Worm (Caenorhabditis elegans) whole organism, late embryonic: ENCODE results near the gene fbxc-43.

ENCODE experiments used
- C08G9.2 ChIP-seq: sonication (generic microtip); optimal IDR thresholded peaks from 2 replicates; lab custom pipeline; 2016; ENCODE audit warnings: mild to moderate bottlenecking, missing genetic modification characterization, moderate library complexity, missing compliant biosample characterization
- C38D4.7 ChIP-seq: fragments of 200-800 bp; sonication (Bioruptor generic); optimal IDR thresholded peaks from 2 replicates; lab custom pipeline; 2018; ENCODE audit warnings: mild to moderate bottlenecking, missing genetic modification characterization, moderate library complexity, missing compliant biosample characterization
- F13H6.1 ChIP-seq: sonication (generic microtip); optimal IDR thresholded peaks from 2 replicates; lab custom pipeline; 2016; ENCODE audit warnings: missing genetic modification characterization, missing compliant biosample characterization
- K09A11.1 ChIP-seq: sonication (generic microtip); optimal IDR thresholded peaks from 2 replicates; lab custom pipeline; 2017; ENCODE audit warnings: antibody characterized with exemption, mild to moderate bottlenecking, missing genetic modification characterization, missing compliant biosample characterization; ENCODE audit not compliant: insufficient read depth
- ama-1 ChIP-seq: fragments of 150-350 bp; optimal IDR thresholded peaks from 2 replicates; lab custom pipeline; 2014
- ceh-14 ChIP-seq: sonication (generic microtip); optimal IDR thresholded peaks from 2 replicates; lab custom pipeline; 2016; ENCODE audit warnings: missing genotype, missing genetic modification characterization, missing compliant biosample characterization
- ceh-18 ChIP-seq: sonication (generic microtip); optimal IDR thresholded peaks from 2 replicates; lab custom pipeline; 2016; ENCODE audit warnings: missing genetic modification characterization, missing compliant biosample characterization
- ceh-19 ChIP-seq: fragments of 200-800 bp; sonication (Bioruptor generic); optimal IDR thresholded peaks from 2 replicates; lab custom pipeline; 2018; ENCODE audit warnings: mild to moderate bottlenecking, missing genetic modification characterization, missing compliant biosample characterization
- ceh-2 ChIP-seq: sonication (generic microtip); optimal IDR thresholded peaks from 2 replicates; lab custom pipeline; 2016; ENCODE audit warnings: missing genotype, missing genetic modification characterization, missing compliant biosample characterization
- ceh-22 ChIP-seq: sonication (generic microtip); optimal IDR thresholded peaks from 2 replicates; lab custom pipeline; 2017; ENCODE audit warnings: missing biosample characterization, missing genetic modification characterization
- ceh-30 ChIP-seq: fragments of 150-350 bp; optimal IDR thresholded peaks from 2 replicates; lab custom pipeline; 2014; ENCODE audit warnings: missing biosample characterization, missing genetic modification characterization
- ceh-31 ChIP-seq: sonication (generic microtip); optimal IDR thresholded peaks from 2 replicates; lab custom pipeline; 2016; ENCODE audit warnings: missing genetic modification characterization, missing compliant biosample characterization
- ceh-34 ChIP-seq: sonication (generic microtip); optimal IDR thresholded peaks from 2 replicates; lab custom pipeline; 2016; ENCODE audit warnings: mild to moderate bottlenecking, missing genetic modification characterization, missing compliant biosample characterization
- ceh-45 ChIP-seq: fragments of 200-800 bp; sonication (Bioruptor generic); IDR thresholded peaks from 2 replicates; pipeline ENCODE4 v1.3.6; 2022; ENCODE audit warnings: missing genetic modification reagents, missing genetic modification characterization, missing compliant biosample characterization
- ceh-6 ChIP-seq: fragments of 200-800 bp; sonication (Bioruptor generic); optimal IDR thresholded peaks from 2 replicates; lab custom pipeline; 2018; ENCODE audit warnings: mild to moderate bottlenecking, missing genetic modification characterization, missing compliant biosample characterization
- ceh-9 ChIP-seq: sonication (generic microtip); optimal IDR thresholded peaks from 2 replicates; lab custom pipeline; 2016; ENCODE audit warnings: mild to moderate bottlenecking, missing genetic modification characterization, inconsistent platforms, missing compliant biosample characterization
- che-1 ChIP-seq: sonication (generic microtip); optimal IDR thresholded peaks from 2 replicates; lab custom pipeline; 2016; ENCODE audit warnings: mild to moderate bottlenecking, missing genetic modification characterization, missing compliant biosample characterization
- dmd-4 ChIP-seq: sonication (generic microtip); optimal IDR thresholded peaks from 2 replicates; lab custom pipeline; 2016; ENCODE audit warnings: borderline replicate concordance, missing genetic modification characterization, missing compliant biosample characterization
- ets-4 ChIP-seq: sonication (generic microtip); optimal IDR thresholded peaks from 2 replicates; lab custom pipeline; 2016; ENCODE audit warnings: missing genetic modification characterization, missing compliant biosample characterization
- eyg-1 ChIP-seq: sonication (generic microtip); optimal IDR thresholded peaks from 2 replicates; lab custom pipeline; 2016; ENCODE audit warnings: missing genotype, missing genetic modification characterization, missing compliant biosample characterization
- fkh-6 ChIP-seq: sonication (generic microtip); optimal IDR thresholded peaks from 2 replicates; lab custom pipeline; 2016; ENCODE audit warnings: missing genetic modification characterization, missing compliant biosample characterization
- hlh-6 ChIP-seq: sonication (generic microtip); optimal IDR thresholded peaks from 2 replicates; lab custom pipeline; 2016; ENCODE audit warnings: missing genotype, missing genetic modification characterization, missing compliant biosample characterization
- hlh-8 ChIP-seq: sonication (generic microtip); optimal IDR thresholded peaks from 2 replicates; lab custom pipeline; 2016; ENCODE audit warnings: missing genotype, missing genetic modification characterization, missing compliant biosample characterization
- lin-11 ChIP-seq: fragments of 200-800 bp; sonication (Bioruptor generic); optimal IDR thresholded peaks from 2 replicates; lab custom pipeline; 2018; ENCODE audit warnings: mild to moderate bottlenecking, missing genetic modification characterization, missing compliant biosample characterization
- madf-2 ChIP-seq: sonication (generic microtip); optimal IDR thresholded peaks from 2 replicates; lab custom pipeline; 2017; ENCODE audit warnings: missing genetic modification characterization, missing compliant biosample characterization
- mec-3 ChIP-seq: sonication (generic microtip); optimal IDR thresholded peaks from 2 replicates; lab custom pipeline; 2016; ENCODE audit warnings: borderline replicate concordance, missing genetic modification characterization, missing compliant biosample characterization
- nfya-1 ChIP-seq: sonication (generic microtip); optimal IDR thresholded peaks from 2 replicates; lab custom pipeline; 2017; ENCODE audit warnings: missing genetic modification characterization, mild to moderate bottlenecking, missing compliant biosample characterization, antibody characterized with exemption, moderate library complexity
- pat-9 ChIP-seq: fragments of 200-800 bp; sonication (Bioruptor generic); optimal IDR thresholded peaks from 2 replicates; lab custom pipeline; 2018; ENCODE audit warnings: mild to moderate bottlenecking, missing genetic modification characterization, moderate library complexity, missing compliant biosample characterization
- pax-1 ChIP-seq: fragments of 150-350 bp; optimal IDR thresholded peaks from 2 replicates; lab custom pipeline; 2014; ENCODE audit warnings: missing biosample characterization, missing genetic modification characterization
- pha-2 ChIP-seq: sonication (generic microtip); optimal IDR thresholded peaks from 2 replicates; lab custom pipeline; 2017; ENCODE audit warnings: mild to moderate bottlenecking, missing genetic modification characterization, missing compliant biosample characterization
- pqm-1 ChIP-seq: sonication (generic microtip); optimal IDR thresholded peaks from 2 replicates; lab custom pipeline; 2016; ENCODE audit warnings: missing genetic modification characterization, missing compliant biosample characterization
- ref-2 ChIP-seq: sonication (generic microtip); optimal IDR thresholded peaks from 2 replicates; lab custom pipeline; 2016; ENCODE audit warnings: missing genetic modification characterization, missing compliant biosample characterization
- rnt-1 ChIP-seq: sonication (generic microtip); optimal IDR thresholded peaks from 2 replicates; lab custom pipeline; 2016; ENCODE audit warnings: missing genetic modification characterization, missing compliant biosample characterization
- sdc-2 ChIP-seq: sonication (generic microtip); optimal IDR thresholded peaks from 2 replicates; lab custom pipeline; 2016; ENCODE audit warnings: missing genotype, missing genetic modification characterization, missing compliant biosample characterization
- sox-4 ChIP-seq: sonication (generic microtip); optimal IDR thresholded peaks from 2 replicates; lab custom pipeline; 2017; ENCODE audit warnings: mild to moderate bottlenecking, missing genetic modification characterization, inconsistent platforms, missing compliant biosample characterization
- syd-9 ChIP-seq: sonication (generic microtip); optimal IDR thresholded peaks from 2 replicates; lab custom pipeline; 2016; ENCODE audit warnings: mild to moderate bottlenecking, missing genetic modification characterization, moderate library complexity, missing compliant biosample characterization
- tbx-2 ChIP-seq: sonication (generic microtip); optimal IDR thresholded peaks from 2 replicates; lab custom pipeline; 2016; ENCODE audit warnings: missing genetic modification characterization, missing compliant biosample characterization
- tbx-7 ChIP-seq: sonication (generic microtip); optimal IDR thresholded peaks from 2 replicates; lab custom pipeline; 2016; ENCODE audit warnings: missing genotype, missing genetic modification characterization, missing compliant biosample characterization
- ttx-3 ChIP-seq: sonication (generic microtip); optimal IDR thresholded peaks from 2 replicates; lab custom pipeline; 2016; ENCODE audit warnings: missing genetic modification reagents, missing genetic modification characterization, missing compliant biosample characterization
- unc-3 ChIP-seq, 2 experiments: fragments of 200-800 bp in 1 of 2; sonication (Bioruptor generic) in 1 of 2; sonication (generic microtip) in 1 of 2; conservative IDR thresholded peaks in 1 of 2; optimal IDR thresholded peaks in 1 of 2; 2 replicates each; pipeline versions ENCODE4 v1.3.6 to Lab custom; 2016 to 2022; ENCODE audit warnings: missing compliant biosample characterization in 2 of 2, missing genetic modification characterization in 2 of 2, missing genetic modification reagents in 1 of 2
- unc-55 ChIP-seq: sonication (generic microtip); optimal IDR thresholded peaks from 2 replicates; lab custom pipeline; 2017; ENCODE audit warnings: missing biosample characterization, missing genetic modification reagents, missing genetic modification characterization
- unc-86 ChIP-seq: sonication (generic microtip); optimal IDR thresholded peaks from 2 replicates; lab custom pipeline; 2016; ENCODE audit warnings: missing genetic modification characterization, missing compliant biosample characterization
- zip-5 ChIP-seq: sonication (generic microtip); optimal IDR thresholded peaks from 2 replicates; lab custom pipeline; 2016; ENCODE audit warnings: missing genetic modification characterization, missing compliant biosample characterization

The fbxc-43 gene

ce11 chrII:4246897-4247296 is 11.1 kb upstream of the fbxc-43 start, which contains the start of gene gpa-11:
gpa-11 (plus strand) TSS chrII:4247197.
- TF ChIP-seq tbx-2 (tag; lab: Kevin White, UChicago) (no peak), ceh-9 (tag; lab: Kevin White, UChicago) (no peak), pqm-1 (tag; lab: Kevin White, UChicago) (no peak), ref-2 (tag; lab: Kevin White, UChicago) (no peak), C38D4.7 (GFP tag; lab: Kevin White, UChicago) (no peak), sdc-2 (tag; lab: Kevin White, UChicago) (no peak), zip-5 (tag; lab: Kevin White, UChicago) (no peak), C08G9.2 (tag; lab: Kevin White, UChicago) (no peak), ama-1 (no peak), K09A11.1 (tag; lab: Kevin White, UChicago) (no peak), syd-9 (tag; lab: Kevin White, UChicago) (no peak), ceh-19 (GFP tag; lab: Kevin White, UChicago) (no peak), hlh-6 (tag; lab: Kevin White, UChicago) (no peak), rnt-1 (no peak)

ce11 chrII:4244959-4245358 is 9.2 kb upstream of the fbxc-43 start:
- TF ChIP-seq tbx-7 (tag; lab: Kevin White, UChicago) (no peak), ttx-3 (tag; lab: Kevin White, UChicago) (no peak), ceh-18 (tag; lab: Kevin White, UChicago) (no peak), ceh-9 (tag; lab: Kevin White, UChicago) (no peak), pha-2 (tag; lab: Kevin White, UChicago) (no peak), hlh-8 (tag; lab: Kevin White, UChicago) (no peak), unc-55 (GFP tag; lab: Kevin White, UChicago) (no peak), ceh-6 (GFP tag; lab: Kevin White, UChicago) (no peak), ceh-19 (GFP tag; lab: Kevin White, UChicago) (no peak), ceh-34 (tag; lab: Kevin White, UChicago) (no peak), C08G9.2 (tag; lab: Kevin White, UChicago) (no peak), dmd-4 (tag; lab: Kevin White, UChicago) (no peak), ceh-45 (GFP tag; lab: Robert Waterston, UW) (no peak), sdc-2 (tag; lab: Kevin White, UChicago) (no peak), ceh-14 (tag; lab: Kevin White, UChicago) (no peak), ref-2 (tag; lab: Kevin White, UChicago) (no peak), ceh-2 (tag; lab: Kevin White, UChicago) (no peak), ceh-30 (no peak)
- TF ChIP-seq, all 69 proteins: peak for 0

DNA sequence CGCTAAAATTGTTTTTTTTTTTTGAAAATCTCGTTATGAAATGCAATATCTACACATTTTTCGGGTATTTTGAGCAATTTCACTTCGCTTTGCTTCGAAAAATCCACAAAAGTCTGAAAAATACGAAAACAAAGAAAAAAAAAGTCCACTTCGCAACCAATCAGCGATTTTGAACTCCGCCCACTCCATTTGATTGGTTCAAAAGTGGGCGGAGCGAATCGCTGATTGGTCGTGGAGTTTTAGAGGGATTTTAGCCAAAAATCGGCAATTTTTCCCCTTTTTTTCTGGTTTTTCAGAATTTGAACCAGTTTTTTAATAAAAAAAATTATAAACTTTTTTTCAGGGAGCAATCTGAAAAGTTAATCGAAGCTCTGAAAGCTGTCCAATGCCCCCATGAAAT is 3.2 kb upstream of the fbxc-43 start:
- no peak for TF ChIP-seq pat-9 (tag; lab: Kevin White, UChicago)
- peak; percentile 93 for TF ChIP-seq nfya-1 (tag; lab: Kevin White, UChicago)

DNA sequence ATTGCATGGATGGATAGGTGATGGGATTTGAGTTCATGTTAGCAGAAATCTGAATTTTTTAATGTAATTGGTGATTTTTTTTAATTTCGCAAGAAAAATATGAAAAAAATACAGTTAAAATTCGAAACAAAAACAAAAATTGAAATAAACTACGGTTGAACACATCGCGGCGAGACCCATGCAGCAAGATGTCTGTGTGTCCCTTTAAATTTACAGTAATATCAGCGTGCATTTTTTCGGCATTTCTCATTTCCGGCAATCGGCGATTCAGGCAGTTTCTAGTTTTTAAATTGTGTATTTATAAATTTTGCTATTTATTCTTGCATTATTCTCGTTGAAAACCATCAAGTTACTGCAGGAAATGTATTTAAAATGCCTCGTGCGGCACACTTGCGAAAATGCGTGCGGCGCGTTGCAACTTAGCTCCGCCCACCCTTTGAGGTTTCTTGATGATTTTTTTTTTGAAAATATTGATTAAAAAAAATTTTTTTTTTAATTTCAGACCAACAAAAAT is 2.0 kb upstream of the fbxc-43 start, which contains the start of the genes fbxc-44 and C16A11.2:
Gene fbxc-44, minus strand, starts transcription at position 51 of the 514 bp plus-strand sequence.
Gene C16A11.2, plus strand, starts transcription at position 503 of the 514 bp plus-strand sequence.
- TF ChIP-seq sox-4 (tag; lab: Kevin White, UChicago) = peak; percentile 74
- TF ChIP-seq tbx-7 (tag; lab: Kevin White, UChicago) = peak; percentile 28
- TF ChIP-seq che-1 = peak; percentile 77
- peak; percentile 59 for TF ChIP-seq madf-2 (tag; lab: Kevin White, UChicago)
- TF ChIP-seq pax-1 (tag; lab: Kevin White, UChicago) = no peak
- TF ChIP-seq ceh-2 (tag; lab: Kevin White, UChicago) = peak; percentile 59
- peak; percentile 43 for TF ChIP-seq F13H6.1
- TF ChIP-seq rnt-1 = peak; percentile 39
- TF ChIP-seq unc-55 (GFP tag; lab: Kevin White, UChicago) = no peak
- no peak for TF ChIP-seq ceh-22 (tag; lab: Kevin White, UChicago)
- TF ChIP-seq ceh-31 (tag; lab: Kevin White, UChicago) = peak; percentile 73
- TF ChIP-seq unc-3 (GFP tag; conservative IDR thresholded peaks at IDR 0.05; lab: Robert Waterston, UW) = 0 out of 2 replicates have a peak, but pooled peaks have one; percentile 18
- TF ChIP-seq unc-3 (tag; optimal IDR thresholded peaks at IDR 0.05; lab: Kevin White, UChicago) = peak; percentile 46
- TF ChIP-seq lin-11 (tag; lab: Kevin White, UChicago) = peak; percentile 54
- TF ChIP-seq fkh-6 (tag; lab: Kevin White, UChicago) = peak; percentile 60
- peak; percentile 5 for TF ChIP-seq ceh-18 (tag; lab: Kevin White, UChicago)
- peak; percentile 63 for TF ChIP-seq ceh-19 (GFP tag; lab: Kevin White, UChicago)
- TF ChIP-seq nfya-1 (tag; lab: Kevin White, UChicago) = peak; percentile 66
- no peak for TF ChIP-seq ets-4 (tag; lab: Kevin White, UChicago)
- TF ChIP-seq eyg-1 (tag; lab: Kevin White, UChicago) = peak; percentile 48
- peak; percentile 54 for TF ChIP-seq syd-9 (tag; lab: Kevin White, UChicago)
- no peak for TF ChIP-seq sdc-2 (tag; lab: Kevin White, UChicago)
- peak; percentile 54 for TF ChIP-seq pat-9 (tag; lab: Kevin White, UChicago)
- TF ChIP-seq mec-3 (tag; lab: Kevin White, UChicago) = no peak
- peak; percentile 62 for TF ChIP-seq zip-5 (tag; lab: Kevin White, UChicago)
- peak; percentile 53 for TF ChIP-seq ceh-6 (GFP tag; lab: Kevin White, UChicago)
- TF ChIP-seq unc-86 (tag; lab: Kevin White, UChicago) = peak; percentile 41
